Fruit fly (Drosophila melanogaster): ENCODE data around the gene nis.

The nis gene

dm6 chr2L:1627824-1628501, 41.0 kb upstream of the nis start (continued):
- TF ChIP-seq Myb (GFP tag; optimal IDR thresholded peaks at IDR 0.05) (peak; percentile 34), Dip3 (GFP tag; optimal IDR thresholded peaks at IDR 0.05) (peak; percentile 20), Hr51 (GFP tag; optimal IDR thresholded peaks at IDR 0.05) (peak in 1 of 2 experiments; percentile 71), disco-r (GFP tag; optimal IDR thresholded peaks at IDR 0.05) (no peak), pzg (GFP tag; optimal IDR thresholded peaks at IDR 0.05) (no peak), amos (GFP tag; IDR thresholded peaks at IDR 0.05; ENCODE audit: partially characterized antibody) (no peak), CG8944 (GFP tag; optimal IDR thresholded peaks at IDR 0.05) (no peak), CG14667 (GFP tag; IDR thresholded peaks at IDR 0.05) (no peak), zfh1 (GFP tag; IDR thresholded peaks at IDR 0.05) (no peak), CG1832 (GFP tag; optimal IDR thresholded peaks at IDR 0.05) (no peak), bcd (GFP tag; optimal IDR thresholded peaks at IDR 0.05) (peak; percentile 53), CG1647 (GFP tag; optimal IDR thresholded peaks at IDR 0.05) (no peak), Dll (GFP tag; IDR thresholded peaks at IDR 0.05; ENCODE audit: partially characterized antibody) (no peak), CG14965 (GFP tag; optimal IDR thresholded peaks at IDR 0.05; ENCODE audit: borderline replicate concordance) (no peak), CrebB (tag; optimal IDR thresholded peaks at IDR 0.05) (no peak), Xrp1 (GFP tag; IDR thresholded peaks at IDR 0.05) (peak; percentile 40), CG15601 (tag; optimal IDR thresholded peaks at IDR 0.05) (no peak), HHEX (GFP tag; optimal IDR thresholded peaks at IDR 0.05) (peak; percentile 4), caup (GFP tag; optimal IDR thresholded peaks at IDR 0.05; ENCODE audit: severe bottlenecking) (peak; percentile 59), CG11456 (GFP tag; IDR thresholded peaks at IDR 0.05) (peak; percentile 73), Fer2 (tag; optimal IDR thresholded peaks at IDR 0.05) (no peak), yki (optimal IDR thresholded peaks at IDR 0.05) (no peak), CG6765 (GFP tag; optimal IDR thresholded peaks at IDR 0.05) (peak; percentile 50), CG6272 (GFP tag; IDR thresholded peaks at IDR 0.05) (no peak), CG12299 (tag; optimal IDR thresholded peaks at IDR 0.05) (no peak), MTF-1 (GFP tag; optimal IDR thresholded peaks at IDR 0.05; ENCODE audit: borderline replicate concordance) (no peak), CG8290 (GFP tag; optimal IDR thresholded peaks at IDR 0.05) (no peak), CG8290 (tag; optimal IDR thresholded peaks at IDR 0.05) (peak in 1 of 2 experiments; percentile 56), CG11398 (GFP tag; optimal IDR thresholded peaks at IDR 0.05) (no peak), sd (tag; optimal IDR thresholded peaks at IDR 0.05) (peak; percentile 92), ssp (GFP tag; IDR thresholded peaks at IDR 0.05) (no peak), Dip2 (GFP tag; IDR thresholded peaks at IDR 0.05) (no peak), CG4404 (GFP tag; IDR thresholded peaks at IDR 0.05) (no peak), Bgb (GFP tag; IDR thresholded peaks at IDR 0.05; ENCODE audit: partially characterized antibody) (no peak), CG12104 (GFP tag; optimal IDR thresholded peaks at IDR 0.05) (peak; percentile 17), Awh (GFP tag; IDR thresholded peaks at IDR 0.05) (no peak), B-H1 (GFP tag; IDR thresholded peaks at IDR 0.05) (no peak), BEAF-32 (GFP tag; optimal IDR thresholded peaks at IDR 0.05) (no peak), Atf-2 (GFP tag; optimal IDR thresholded peaks at IDR 0.05) (no peak), Ets65A (GFP tag) (no peak), CG18599 (GFP tag; optimal IDR thresholded peaks at IDR 0.05) (peak; percentile 68), eve (GFP tag; optimal IDR thresholded peaks at IDR 0.05) (no peak), fd96Cb (tag; optimal IDR thresholded peaks at IDR 0.05) (no peak), az2 (GFP tag; optimal IDR thresholded peaks at IDR 0.05) (peak; percentile 11), gem (tag; optimal IDR thresholded peaks at IDR 0.05) (peak; percentile 75), CG17829 (tag; optimal IDR thresholded peaks at IDR 0.05) (no peak), sob (GFP tag; IDR thresholded peaks at IDR 0.05) (0 out of 2 replicates have a peak, but pooled peaks have one; percentile 44), CG9797 (GFP tag; optimal IDR thresholded peaks at IDR 0.05) (no peak), slbo (GFP tag; IDR thresholded peaks at IDR 0.05) (peak; percentile 74)
